Worm (Caenorhabditis elegans) whole organism, early embryonic: ENCODE results near the gene C23G10.7.

Experiments
- B0310.2 ChIP-seq: sonication (generic microtip); optimal IDR thresholded peaks from 2 replicates; lab custom pipeline; 2016; ENCODE audit warnings: mild to moderate bottlenecking, missing genetic modification characterization, missing compliant biosample characterization
- F13C5.2 ChIP-seq: sonication (generic microtip); optimal IDR thresholded peaks from 2 replicates; lab custom pipeline; 2017; ENCODE audit warnings: mild to moderate bottlenecking, missing genetic modification characterization, inconsistent platforms, missing compliant biosample characterization
- aly-1 ChIP-seq: sonication (generic microtip); optimal IDR thresholded peaks from 2 replicates; lab custom pipeline; 2016; ENCODE audit warnings: missing genetic modification characterization, missing compliant biosample characterization
- ama-1 ChIP-seq: fragments of 150-350 bp; optimal IDR thresholded peaks from 2 replicates; lab custom pipeline; 2014
- ceh-13 ChIP-seq: fragments of 200-800 bp; sonication (Bioruptor generic); optimal IDR thresholded peaks from 2 replicates; lab custom pipeline; 2018; ENCODE audit warnings: mild to moderate bottlenecking, missing genetic modification characterization, missing compliant biosample characterization
- ceh-36 ChIP-seq: sonication (generic microtip); optimal IDR thresholded peaks from 2 replicates; lab custom pipeline; 2016; ENCODE audit warnings: missing genetic modification characterization, inconsistent platforms, missing compliant biosample characterization
- ets-7 ChIP-seq: sonication (generic microtip); optimal IDR thresholded peaks from 2 replicates; lab custom pipeline; 2016; ENCODE audit warnings: missing genotype, missing genetic modification characterization, missing compliant biosample characterization
- flt-1 ChIP-seq: fragments of 200-800 bp; sonication (Bioruptor generic); IDR thresholded peaks from 2 replicates; pipeline ENCODE4 v1.3.6; 2022; ENCODE audit warnings: missing genetic modification characterization, missing compliant biosample characterization
- hmbx-1 ChIP-seq: sonication (generic microtip); optimal IDR thresholded peaks from 2 replicates; lab custom pipeline; 2016; ENCODE audit warnings: mild to moderate bottlenecking, missing genetic modification characterization, missing compliant biosample characterization
- hmg-4 ChIP-seq: fragments of 200-800 bp; sonication (Bioruptor generic); optimal IDR thresholded peaks from 2 replicates; lab custom pipeline; 2018; ENCODE audit warnings: mild to moderate bottlenecking, missing genetic modification characterization, missing compliant biosample characterization
- hnd-1 ChIP-seq: sonication (generic microtip); optimal IDR thresholded peaks from 2 replicates; lab custom pipeline; 2016; ENCODE audit warnings: missing genetic modification characterization, missing compliant biosample characterization
- pes-1 ChIP-seq: fragments of 200-800 bp; sonication (Bioruptor generic); IDR thresholded peaks from 2 replicates; pipeline ENCODE4 v1.3.6; 2022; ENCODE audit warnings: missing genetic modification reagents, missing genetic modification characterization, missing compliant biosample characterization
- scrt-1 ChIP-seq: fragments of 200-800 bp; sonication (Bioruptor generic); IDR thresholded peaks from 2 replicates; pipeline ENCODE4 v1.3.6; 2022; ENCODE audit warnings: missing genetic modification characterization, missing compliant biosample characterization
- sea-1 ChIP-seq: fragments of 200-800 bp; sonication (Bioruptor generic); conservative IDR thresholded peaks from 2 replicates; pipeline ENCODE4 v1.3.6; 2022; ENCODE audit warnings: missing genetic modification characterization, missing compliant biosample characterization
- tbx-11 ChIP-seq: fragments of 200-800 bp; sonication (Bioruptor generic); IDR thresholded peaks from 2 replicates; pipeline ENCODE4 v1.3.6; 2022; ENCODE audit warnings: missing genetic modification characterization, missing compliant biosample characterization
- tbx-37 ChIP-seq: fragments of 200-800 bp; sonication (Bioruptor generic); conservative IDR thresholded peaks from 2 replicates; pipeline ENCODE4 v1.3.6; 2022; ENCODE audit warnings: missing genetic modification reagents, missing genetic modification characterization, missing compliant biosample characterization
- tra-4 ChIP-seq: sonication (generic microtip); optimal IDR thresholded peaks from 2 replicates; lab custom pipeline; 2017; ENCODE audit warnings: missing genetic modification characterization, missing compliant biosample characterization

The C23G10.7 gene

ce11 chrIII:6198378-6199234, at the start of gene C23G10.7, which contains the start of gene rpn-2:
Gene C23G10.7, minus strand, starts transcription at chrIII:6198414.
Gene rpn-2, plus strand, starts transcription at chrIII:6199184.
- TF ChIP-seq pes-1 (no peak), ceh-13 (GFP tag; lab: Kevin White, UChicago) (no peak), tra-4 (no peak), tbx-37 (no peak), sea-1 (no peak), F13C5.2 (peak; percentile 2), flt-1 (GFP tag; lab: Robert Waterston, UW) (no peak), ama-1 (lab: Kevin White, UChicago) (no peak), scrt-1 (GFP tag; lab: Robert Waterston, UW) (0 out of 2 replicates have a peak, but pooled peaks have one; percentile 17), hmg-4 (no peak)

DNA sequence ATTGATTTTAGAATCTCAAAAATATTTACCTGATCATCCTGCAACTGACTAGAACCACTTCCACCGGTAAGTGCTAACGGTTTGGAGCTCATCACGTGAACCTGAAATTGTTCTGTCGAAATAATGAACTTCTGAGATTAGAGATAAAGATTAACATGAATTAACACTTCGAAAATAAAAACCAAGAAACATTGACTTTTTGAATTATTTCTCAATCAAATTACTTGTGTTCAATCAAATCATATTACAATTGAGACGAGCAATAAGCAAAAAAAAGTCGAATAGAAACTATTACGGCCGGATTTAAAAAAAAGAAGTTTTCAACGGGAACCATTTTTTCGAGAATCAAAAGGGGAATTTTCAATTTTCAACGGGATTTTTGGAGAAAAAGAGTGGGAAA, 47.5 kb upstream of the C23G10.7 start, which contains the start of gene bcas-2:
bcas-2 (minus strand) TSS at position 101 of the 400 bp plus-strand sequence.
- TF ChIP-seq aly-1 (no peak), F13C5.2 (no peak), tbx-11 (GFP tag; lab: Robert Waterston, UW) (no peak), scrt-1 (GFP tag; lab: Robert Waterston, UW) (no peak)

DNA sequence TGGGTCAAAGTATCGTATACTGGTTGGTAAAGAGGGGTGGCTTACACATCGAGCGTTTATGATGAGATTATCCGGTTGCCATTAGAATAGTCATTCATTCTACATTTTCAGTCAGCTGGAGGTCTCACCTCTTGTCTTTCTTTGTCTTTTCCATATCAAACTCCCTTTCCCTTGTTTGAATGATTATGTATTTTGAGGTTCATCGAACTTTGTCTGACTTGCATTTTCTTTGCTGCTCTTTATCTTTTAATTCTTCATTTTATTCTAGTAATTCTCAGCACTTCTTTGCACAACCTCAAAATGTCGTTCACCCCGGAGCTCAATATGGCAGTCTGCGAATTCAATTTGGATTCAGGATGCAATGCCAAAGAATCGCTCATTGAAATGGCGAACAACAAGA, 42.3 kb upstream of the C23G10.7 start, which contains the start of gene T12A2.3:
T12A2.3 (plus strand) TSS at position 301 of the 400 bp plus-strand sequence.
- TF ChIP-seq ceh-36 (tag; lab: Kevin White, UChicago): no peak
- no peak for TF ChIP-seq ama-1 (lab: Kevin White, UChicago)
- no peak for TF ChIP-seq aly-1
- TF ChIP-seq pes-1: no peak
- no peak for TF ChIP-seq B0310.2
- TF ChIP-seq sea-1: no peak

ce11 chrIII:6236649-6237048, 38.4 kb upstream of the C23G10.7 start, which contains the start of gene T12A2.21:
Gene T12A2.21, minus strand, starts transcription at chrIII:6236749.
- TF ChIP-seq pes-1: no peak
- TF ChIP-seq hnd-1: no peak
- no peak for TF ChIP-seq scrt-1 (GFP tag; lab: Robert Waterston, UW)
- no peak for TF ChIP-seq ceh-36 (tag; lab: Kevin White, UChicago)
- no peak for TF ChIP-seq sea-1
- no peak for TF ChIP-seq B0310.2
- no peak for TF ChIP-seq ama-1 (lab: Kevin White, UChicago)
- no peak for TF ChIP-seq aly-1
- no peak for TF ChIP-seq tbx-11 (GFP tag; lab: Robert Waterston, UW)

DNA sequence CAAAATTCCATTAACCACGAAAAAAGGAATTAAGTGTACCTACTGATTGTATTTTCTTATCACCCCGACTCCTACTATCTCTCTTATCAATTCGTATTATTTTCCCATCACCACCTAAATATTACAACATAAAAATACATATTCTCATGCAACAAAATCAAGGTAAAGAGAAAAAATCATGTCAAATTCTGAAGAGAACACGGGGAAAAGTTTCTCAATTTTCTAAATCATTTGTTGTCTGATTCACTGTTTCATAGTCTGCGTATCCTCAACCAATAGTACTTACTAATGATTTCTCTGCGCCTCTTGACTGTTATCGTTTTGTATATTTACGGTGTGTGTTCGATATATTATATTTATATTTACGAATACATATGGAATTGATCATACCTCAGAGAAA, 33.7 kb upstream of the C23G10.7 start:
- TF ChIP-seq tra-4: no peak
- no peak for TF ChIP-seq ets-7 (tag; lab: Kevin White, UChicago)
- TF ChIP-seq ceh-13 (GFP tag; lab: Kevin White, UChicago): no peak
- no peak for TF ChIP-seq F13C5.2

DNA sequence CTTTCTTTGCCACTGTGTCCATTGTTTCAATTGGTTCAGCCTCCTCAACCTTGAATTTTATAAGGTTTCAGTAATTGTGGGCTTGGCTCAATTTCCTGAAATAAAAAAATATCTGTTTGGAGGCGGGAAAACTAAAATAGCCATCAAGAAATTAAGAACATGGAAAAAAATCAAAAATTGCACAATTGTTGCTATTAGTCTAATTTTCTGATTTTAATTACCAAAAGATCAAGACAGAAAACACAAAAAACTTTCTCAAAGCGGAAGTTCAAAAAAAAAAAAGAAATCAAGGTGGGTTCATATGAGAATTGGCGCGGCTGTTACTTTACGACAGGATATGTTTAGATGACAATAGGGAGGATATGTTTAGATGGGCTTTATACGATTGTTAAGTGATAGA, 32.7 kb upstream of the C23G10.7 start, which contains the start of gene esyt-2:
esyt-2 (minus strand) TSS at position 101 of the 400 bp plus-strand sequence.
- TF ChIP-seq hmbx-1 (no peak), B0310.2 (no peak), tbx-37 (no peak)

DNA sequence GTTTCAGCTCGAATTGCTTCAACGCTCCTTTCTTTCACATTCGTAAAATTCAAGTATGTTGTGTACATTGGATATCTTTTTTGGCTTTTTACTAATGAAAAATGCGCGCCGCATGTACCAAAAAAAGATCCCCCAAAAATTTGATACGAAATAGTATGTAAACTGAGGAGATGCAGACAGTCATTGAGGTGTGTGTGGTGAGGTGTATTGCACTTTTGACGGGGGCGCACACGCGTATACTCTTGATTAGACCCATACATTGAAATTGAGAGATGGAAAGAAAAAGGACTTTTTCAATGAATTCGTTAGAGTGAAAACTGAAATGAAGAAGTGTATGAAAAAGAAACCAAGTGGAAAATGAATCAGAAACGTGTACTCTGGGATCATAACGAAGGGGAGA, 23.2 kb upstream of the C23G10.7 start:
- TF ChIP-seq flt-1 (GFP tag; lab: Robert Waterston, UW): no peak
- no peak for TF ChIP-seq ama-1 (lab: Kevin White, UChicago)
- no peak for TF ChIP-seq tra-4
- no peak for TF ChIP-seq F13C5.2
- no peak for TF ChIP-seq ceh-13 (GFP tag; lab: Kevin White, UChicago)
- TF ChIP-seq hnd-1: no peak
- TF ChIP-seq hmg-4: no peak
- no peak for TF ChIP-seq hmbx-1
- no peak for TF ChIP-seq scrt-1 (GFP tag; lab: Robert Waterston, UW)
- TF ChIP-seq B0310.2: no peak
- TF ChIP-seq pes-1: no peak
- no peak for TF ChIP-seq aly-1
- TF ChIP-seq tbx-11 (GFP tag; lab: Robert Waterston, UW): no peak
- no peak for TF ChIP-seq ceh-36 (tag; lab: Kevin White, UChicago)
- no peak for TF ChIP-seq ets-7 (tag; lab: Kevin White, UChicago)

DNA sequence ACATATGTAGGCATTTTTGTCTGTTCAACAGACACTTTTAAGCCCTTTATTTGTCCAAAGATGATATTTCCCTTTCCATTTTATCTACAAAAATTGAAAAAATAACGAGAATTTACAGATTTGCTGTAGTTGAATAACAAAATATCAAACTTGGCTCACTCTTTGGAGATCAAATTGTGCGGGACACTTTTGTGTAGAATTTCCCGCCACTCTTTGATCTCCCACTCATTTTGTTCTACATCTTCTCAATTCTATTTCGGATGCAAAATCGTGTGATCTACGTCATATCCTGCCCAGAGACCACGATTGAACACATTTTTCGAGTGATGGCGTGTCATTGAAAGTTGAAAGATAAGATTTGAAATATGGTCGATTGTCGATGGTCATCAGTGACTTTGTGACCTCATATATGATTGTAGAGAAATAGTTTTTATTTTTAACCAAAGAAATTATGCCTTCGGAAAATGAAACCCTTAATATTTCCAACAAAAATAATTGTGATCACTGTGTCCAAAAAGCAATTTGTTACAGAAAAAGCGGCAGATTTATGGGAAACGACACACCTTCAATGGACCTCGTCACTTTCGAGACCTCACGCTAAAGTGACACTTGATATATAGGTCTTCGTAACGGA, 18.7 kb upstream of the C23G10.7 start, which contains the start of gene hot-4:
hot-4 (plus strand) TSS at position 584 of the 634 bp plus-strand sequence.
- TF ChIP-seq ceh-13 (GFP tag; lab: Kevin White, UChicago): no peak
- no peak for TF ChIP-seq tbx-37
- no peak for TF ChIP-seq scrt-1 (GFP tag; lab: Robert Waterston, UW)
- no peak for TF ChIP-seq flt-1 (GFP tag; lab: Robert Waterston, UW)
- TF ChIP-seq pes-1: no peak
- no peak for TF ChIP-seq ama-1 (lab: Kevin White, UChicago)
- TF ChIP-seq tbx-11 (GFP tag; lab: Robert Waterston, UW): no peak
- no peak for TF ChIP-seq tra-4
- no peak for TF ChIP-seq hmbx-1
- no peak for TF ChIP-seq B0310.2
- no peak for TF ChIP-seq ets-7 (tag; lab: Kevin White, UChicago)
- no peak for TF ChIP-seq hnd-1
